Fruit fly (Drosophila melanogaster) whole organism, embryonic: ENCODE data around the gene MsrA.

Experiments
- Ada2b ChIP-seq: fragments of 200-800 bp; sonication (Bioruptor generic); IDR thresholded peaks from 2 replicates; pipeline ENCODE4 v1.3.6; 2022; ENCODE audit warnings: missing biosample characterization, missing genetic modification characterization
- Adf1 ChIP-seq: fragments of 200-800 bp; sonication (Bioruptor generic); IDR thresholded peaks from 2 replicates; pipeline ENCODE4 v1.3.6; 2022; ENCODE audit warnings: missing biosample characterization, missing genetic modification characterization
- Antp ChIP-seq: fragments of 200-800 bp; sonication (Bioruptor generic); optimal IDR thresholded peaks from 3 replicates; lab custom pipeline; 2016; ENCODE audit warnings: missing biosample characterization, missing genetic modification characterization
- CG10431 ChIP-seq: fragments of 200-800 bp; sonication (Bioruptor generic); optimal IDR thresholded peaks from 3 replicates; lab custom pipeline; 2018; ENCODE audit warnings: missing biosample characterization, mild to moderate bottlenecking, missing genetic modification characterization
- CG11560 ChIP-seq: fragments of 200-800 bp; sonication (Bioruptor generic); IDR thresholded peaks from 3 replicates; pipeline ENCODE4 v1.3.6; 2022; ENCODE audit warnings: missing biosample characterization, missing genetic modification characterization
- CG1233 ChIP-seq: fragments of 200-800 bp; sonication (Bioruptor generic); optimal IDR thresholded peaks from 4 replicates; lab custom pipeline; 2018; ENCODE audit warnings: missing biosample characterization, mild to moderate bottlenecking, missing genetic modification characterization
- CG13123 ChIP-seq: fragments of 200-800 bp; sonication (Bioruptor generic); optimal IDR thresholded peaks from 2 replicates; lab custom pipeline; 2016; ENCODE audit warnings: missing biosample characterization, missing genetic modification characterization
- CG13287 ChIP-seq: fragments of 200-800 bp; sonication (Bioruptor generic); IDR thresholded peaks from 2 replicates; pipeline ENCODE4 v1.3.6; 2022; ENCODE audit warnings: missing biosample characterization, missing genetic modification characterization; ENCODE audit not compliant: partially characterized antibody
- CG13296 ChIP-seq: fragments of 200-800 bp; sonication (Bioruptor generic); optimal IDR thresholded peaks from 3 replicates; lab custom pipeline; 2018; ENCODE audit warnings: missing biosample characterization, mild to moderate bottlenecking, missing genetic modification characterization
- CG14965 ChIP-seq: fragments of 200-800 bp; sonication (Bioruptor generic); optimal IDR thresholded peaks from 2 replicates; lab custom pipeline; 2016; ENCODE audit warnings: missing biosample characterization, missing genetic modification characterization, borderline replicate concordance
- CG17328 ChIP-seq: fragments of 200-800 bp; sonication (Bioruptor generic); IDR thresholded peaks from 2 replicates; pipeline ENCODE4 v1.3.6; 2022; ENCODE audit warnings: missing biosample characterization, missing genetic modification characterization
- CG17829 ChIP-seq: fragments of 200-800 bp; optimal IDR thresholded peaks from 2 replicates; lab custom pipeline; 2019; ENCODE audit warnings: missing biosample characterization, mild to moderate bottlenecking, missing genetic modification characterization, moderate library complexity
- CG2678 ChIP-seq: fragments of 200-800 bp; sonication (Bioruptor generic); optimal IDR thresholded peaks from 3 replicates; lab custom pipeline; 2019; ENCODE audit warnings: missing biosample characterization, mild to moderate bottlenecking, missing genetic modification characterization, moderate library complexity
- CG31441 ChIP-seq: fragments of 200-800 bp; sonication (Bioruptor generic); IDR thresholded peaks from 2 replicates; pipeline ENCODE4 v1.3.6; 2022; ENCODE audit warnings: missing biosample characterization, missing genetic modification characterization
- CG34422 ChIP-seq: fragments of 200-800 bp; sonication (Bioruptor generic); IDR thresholded peaks from 3 replicates; pipeline ENCODE4 v1.3.6; 2022; ENCODE audit warnings: missing biosample characterization, missing genetic modification characterization
- CG4360 ChIP-seq: fragments of 200-800 bp; sonication (Bioruptor generic); IDR thresholded peaks from 2 replicates; pipeline ENCODE4 v1.3.6; 2022; ENCODE audit warnings: missing biosample characterization, missing genetic modification characterization
- CG4707 ChIP-seq: fragments of 200-800 bp; sonication (Bioruptor generic); optimal IDR thresholded peaks from 2 replicates; lab custom pipeline; 2018; ENCODE audit warnings: missing biosample characterization, mild to moderate bottlenecking, missing genetic modification characterization, moderate library complexity
- CG4854 ChIP-seq: fragments of 200-800 bp; sonication (Bioruptor generic); optimal IDR thresholded peaks from 2 replicates; lab custom pipeline; 2016; ENCODE audit warnings: missing biosample characterization, missing genetic modification characterization, inconsistent platforms
- CG6272 ChIP-seq: fragments of 200-800 bp; sonication (Bioruptor generic); IDR thresholded peaks from 2 replicates; pipeline ENCODE4 v1.3.6; 2022; ENCODE audit warnings: missing biosample characterization, missing genetic modification characterization
- CG7357 ChIP-seq: fragments of 200-800 bp; sonication (Bioruptor generic); IDR thresholded peaks from 3 replicates; pipeline ENCODE4 v1.3.6; 2022; ENCODE audit warnings: missing biosample characterization, missing genetic modification characterization
- CG7987 ChIP-seq: fragments of 200-800 bp; sonication (Bioruptor generic); optimal IDR thresholded peaks from 2 replicates; lab custom pipeline; 2018; ENCODE audit warnings: missing biosample characterization, mild to moderate bottlenecking, missing genetic modification characterization, moderate library complexity
- D19A ChIP-seq: fragments of 200-800 bp; optimal IDR thresholded peaks from 3 replicates; lab custom pipeline; 2019; ENCODE audit warnings: missing biosample characterization, mild to moderate bottlenecking, missing genetic modification characterization, moderate library complexity
- ERR ChIP-seq: fragments of 200-800 bp; sonication (Bioruptor generic); optimal IDR thresholded peaks from 2 replicates; lab custom pipeline; 2016; ENCODE audit warnings: missing biosample characterization, missing genetic modification characterization
- HLHmδ ChIP-seq: fragments of 200-800 bp; sonication (Bioruptor generic); optimal IDR thresholded peaks from 2 replicates; lab custom pipeline; 2018; ENCODE audit warnings: missing biosample characterization, mild to moderate bottlenecking, missing genetic modification characterization, moderate library complexity
- Hey ChIP-seq: fragments of 200-800 bp; sonication (Bioruptor generic); optimal IDR thresholded peaks from 3 replicates; lab custom pipeline; 2018; ENCODE audit warnings: missing biosample characterization, mild to moderate bottlenecking, missing genetic modification characterization
- Hsf ChIP-seq: fragments of 200-800 bp; sonication (Bioruptor generic); optimal IDR thresholded peaks from 3 replicates; lab custom pipeline; 2016; ENCODE audit warnings: missing biosample characterization, missing genetic modification characterization
- Kr ChIP-seq: fragments of 200-800 bp; sonication (Bioruptor generic); optimal IDR thresholded peaks from 2 replicates; lab custom pipeline; 2017; ENCODE audit warnings: missing biosample characterization, mild to moderate bottlenecking, missing genetic modification characterization
- Lim3 ChIP-seq: fragments of 200-800 bp; sonication (Bioruptor generic); IDR thresholded peaks from 2 replicates; pipeline ENCODE4 v1.3.6; 2022; ENCODE audit warnings: missing biosample characterization, missing genetic modification characterization
- Mes4 ChIP-seq: fragments of 200-800 bp; sonication (Bioruptor generic); optimal IDR thresholded peaks from 2 replicates; lab custom pipeline; 2016; ENCODE audit warnings: missing biosample characterization, missing genetic modification characterization
- Nf-YA ChIP-seq: fragments of 200-800 bp; sonication (Bioruptor generic); IDR thresholded peaks from 2 replicates; pipeline ENCODE4 v1.3.6; 2022; ENCODE audit warnings: missing biosample characterization, missing genetic modification characterization
- Oli ChIP-seq: fragments of 200-800 bp; sonication (Bioruptor generic); optimal IDR thresholded peaks from 2 replicates; lab custom pipeline; 2018; ENCODE audit warnings: missing biosample characterization, mild to moderate bottlenecking, missing genetic modification characterization, moderate library complexity
- Six4 ChIP-seq: fragments of 200-800 bp; sonication (Bioruptor generic); optimal IDR thresholded peaks from 2 replicates; lab custom pipeline; 2016; ENCODE audit warnings: missing biosample characterization, missing genetic modification characterization
- Sry-β ChIP-seq: fragments of 200-800 bp; sonication (Bioruptor generic); optimal IDR thresholded peaks from 2 replicates; lab custom pipeline; 2018; ENCODE audit warnings: missing biosample characterization, mild to moderate bottlenecking, missing genetic modification characterization, moderate library complexity
- Sry-δ ChIP-seq: fragments of 200-800 bp; sonication (Bioruptor generic); optimal IDR thresholded peaks from 2 replicates; lab custom pipeline; 2016; ENCODE audit warnings: missing biosample characterization, missing genetic modification characterization
- Usf ChIP-seq: fragments of 200-800 bp; sonication (Bioruptor generic); optimal IDR thresholded peaks from 2 replicates; lab custom pipeline; 2017; ENCODE audit warnings: missing genotype, missing biosample characterization, missing genetic modification characterization
- ac ChIP-seq: fragments of 200-800 bp; sonication (Bioruptor generic); optimal IDR thresholded peaks from 3 replicates; lab custom pipeline; 2017; ENCODE audit warnings: missing biosample characterization, mild to moderate bottlenecking, missing genetic modification characterization
- cas ChIP-seq: fragments of 200-800 bp; sonication (Bioruptor generic); IDR thresholded peaks from 2 replicates; pipeline ENCODE4 v1.3.6; 2022; ENCODE audit warnings: missing biosample characterization, missing genetic modification characterization
- dan ChIP-seq: fragments of 200-800 bp; sonication (Bioruptor generic); IDR thresholded peaks from 2 replicates; pipeline ENCODE4 v1.3.6; 2022; ENCODE audit warnings: missing biosample characterization, missing genetic modification characterization
- fd64A ChIP-seq: fragments of 200-800 bp; sonication (Bioruptor generic); optimal IDR thresholded peaks from 3 replicates; lab custom pipeline; 2018; ENCODE audit warnings: missing biosample characterization, mild to moderate bottlenecking, missing genetic modification characterization
- gcm2 ChIP-seq: fragments of 200-800 bp; sonication (Bioruptor generic); optimal IDR thresholded peaks from 2 replicates; lab custom pipeline; 2016; ENCODE audit warnings: missing biosample characterization, missing genetic modification characterization
- hb ChIP-seq: fragments of 200-800 bp; sonication (Bioruptor generic); IDR thresholded peaks from 3 replicates; pipeline ENCODE4 v1.3.6; 2022; ENCODE audit warnings: missing biosample characterization, missing genetic modification characterization; ENCODE audit not compliant: partially characterized antibody
- her ChIP-seq: fragments of 200-800 bp; sonication (Bioruptor generic); optimal IDR thresholded peaks from 2 replicates; lab custom pipeline; 2016; ENCODE audit warnings: missing biosample characterization, missing genetic modification characterization
- mam ChIP-seq: fragments of 200-800 bp; sonication (Bioruptor generic); optimal IDR thresholded peaks from 3 replicates; lab custom pipeline; 2016; ENCODE audit warnings: missing biosample characterization, missing genetic modification characterization
- mirr ChIP-seq: fragments of 200-800 bp; sonication (Bioruptor generic); optimal IDR thresholded peaks from 3 replicates; lab custom pipeline; 2018; ENCODE audit warnings: missing biosample characterization, mild to moderate bottlenecking, missing genetic modification characterization
- nerfin-1 ChIP-seq: fragments of 200-800 bp; sonication (Bioruptor generic); optimal IDR thresholded peaks from 3 replicates; lab custom pipeline; 2019; ENCODE audit warnings: missing biosample characterization, mild to moderate bottlenecking, missing genetic modification characterization, moderate library complexity
- otp ChIP-seq: fragments of 200-800 bp; sonication (Bioruptor generic); IDR thresholded peaks from 3 replicates; pipeline ENCODE4, ENCODE4 v1.3.6; 2022; ENCODE audit warnings: missing biosample characterization, missing genetic modification characterization
- pzg ChIP-seq: fragments of 200-800 bp; sonication (Bioruptor generic); optimal IDR thresholded peaks from 3 replicates; lab custom pipeline; 2018; ENCODE audit warnings: missing biosample characterization, mild to moderate bottlenecking, missing genetic modification characterization, moderate library complexity
- repo ChIP-seq: fragments of 200-800 bp; sonication (Bioruptor generic); optimal IDR thresholded peaks from 2 replicates; lab custom pipeline; 2016; ENCODE audit warnings: missing biosample characterization, missing genetic modification characterization
- zen ChIP-seq: fragments of 200-800 bp; sonication (Bioruptor generic); optimal IDR thresholded peaks from 3 replicates; lab custom pipeline; 2018; ENCODE audit warnings: missing biosample characterization, mild to moderate bottlenecking, missing genetic modification characterization, moderate library complexity
- zen2 ChIP-seq: fragments of 200-800 bp; sonication (Bioruptor generic); IDR thresholded peaks from 3 replicates; pipeline ENCODE4 v1.3.6; 2022; ENCODE audit warnings: missing biosample characterization, missing genetic modification characterization; ENCODE audit not compliant: partially characterized antibody

Gene MsrA

dm6 chr3L:15537916-15538581, 27.2 kb downstream of the MsrA start (continued):
- TF ChIP-seq CG7987 (no peak), CG17328 (GFP tag; lab: Robert Waterston, UW) (peak; percentile 39; the same call in 1 of the 2 replicates), hb (no peak), Nf-YA (GFP tag; lab: Robert Waterston, UW) (no peak), CG4360 (GFP tag; lab: Robert Waterston, UW) (0 out of 2 replicates have a peak, but pooled peaks have one; percentile 8), Kr (GFP tag; lab: Kevin White, UChicago) (no peak), otp (no peak), repo (no peak), CG34422 (GFP tag; lab: Robert Waterston, UW) (no peak), Sry-δ (GFP tag; lab: Kevin White, UChicago) (peak; percentile 9), Antp (GFP tag; lab: Kevin White, UChicago) (no peak), zen2 (GFP tag; lab: Robert Waterston, UW) (no peak), Oli (tag; lab: Kevin White, UChicago) (peak; percentile 78), CG17829 (peak; percentile 76), CG14965 (GFP tag; lab: Kevin White, UChicago) (no peak), Hey (tag; lab: Kevin White, UChicago) (no peak), CG1233 (GFP tag; lab: Kevin White, UChicago) (peak; percentile 50), CG11560 (no peak), CG4707 (GFP tag; lab: Kevin White, UChicago) (no peak), Mes4 (peak; percentile 2), pzg (no peak), CG4854 (GFP tag; lab: Kevin White, UChicago) (no peak), dan (GFP tag; lab: Robert Waterston, UW) (no peak), nerfin-1 (tag; lab: Kevin White, UChicago) (peak; percentile 58), Ada2b (GFP tag; lab: Robert Waterston, UW) (peak; percentile 35), CG7357 (GFP tag; lab: Robert Waterston, UW) (peak; percentile 47; the same call in 1 of the 3 replicates), mirr (no peak), Hsf (GFP tag; lab: Kevin White, UChicago) (peak; percentile 67), mam (GFP tag; lab: Kevin White, UChicago) (peak; percentile 45), Lim3 (GFP tag; lab: Robert Waterston, UW) (no peak), cas (no peak), ERR (GFP tag; lab: Kevin White, UChicago) (no peak), D19A (tag; lab: Kevin White, UChicago) (peak; percentile 58), CG10431 (GFP tag; lab: Kevin White, UChicago) (peak; percentile 6), Sry-β (GFP tag; lab: Kevin White, UChicago) (no peak), HLHmδ (GFP tag; lab: Kevin White, UChicago) (no peak), Adf1 (GFP tag; lab: Robert Waterston, UW) (no peak), ac (no peak), CG2678 (peak; percentile 87), CG13296 (GFP tag; lab: Kevin White, UChicago) (peak; percentile 62), fd64A (no peak), CG13123 (no peak), Six4 (peak; percentile 0), her (GFP tag; lab: Kevin White, UChicago) (peak; percentile 4), CG31441 (GFP tag; lab: Robert Waterston, UW) (peak; percentile 80), CG6272 (GFP tag; lab: Robert Waterston, UW) (peak; percentile 37; the same call in 1 of the 2 replicates), gcm2 (GFP tag; lab: Kevin White, UChicago) (no peak), zen (peak; percentile 74), CG13287 (GFP tag; lab: Robert Waterston, UW) (no peak), Usf (peak; percentile 1)
